Fruit fly (Drosophila melanogaster): ENCODE measurements around the gene noi.
A peak's percentile ranks its signal among the peaks of the same experiment; 100 is the strongest.

noi gene

dm6 chr3R:5622985-5623630, 31.8 kb upstream of the noi start:
- TF ChIP-seq YL-1 (GFP tag; optimal IDR thresholded peaks at IDR 0.05) (peak; percentile 77), CG10321 (GFP tag; IDR thresholded peaks at IDR 0.05) (no peak), ranshi (GFP tag; IDR thresholded peaks at IDR 0.05) (no peak), eve (GFP tag; optimal IDR thresholded peaks at IDR 0.05) (no peak), da (GFP tag; optimal IDR thresholded peaks at IDR 0.05) (no peak), Med (GFP tag) (peak; percentile 96), tna (GFP tag; IDR thresholded peaks at IDR 0.05; ENCODE audit: partially characterized antibody) (no peak), Eip74EF (GFP tag; optimal IDR thresholded peaks at IDR 0.05) (peak in 1 of 2 experiments; percentile 34), vnd (GFP tag; IDR thresholded peaks at IDR 0.05; ENCODE audit: partially characterized antibody) (no peak), CHES-1-like (GFP tag; optimal IDR thresholded peaks at IDR 0.05) (peak; percentile 74), HLHmδ (GFP tag; optimal IDR thresholded peaks at IDR 0.05) (peak; percentile 85), pzg (GFP tag; optimal IDR thresholded peaks at IDR 0.05) (peak; percentile 30), dmrt99B (tag; optimal IDR thresholded peaks at IDR 0.05) (peak; percentile 73), gcm (GFP tag; optimal IDR thresholded peaks at IDR 0.05) (peak; percentile 79), grau (tag; optimal IDR thresholded peaks at IDR 0.05) (peak; percentile 49), crp (GFP tag; optimal IDR thresholded peaks at IDR 0.05) (peak; percentile 64 to 88), Mrtf (GFP tag; IDR thresholded peaks at IDR 0.05) (no peak), row (GFP tag; IDR thresholded peaks at IDR 0.05) (no peak), CG5180 (GFP tag; optimal IDR thresholded peaks at IDR 0.05) (peak; percentile 60), pita (GFP tag; optimal IDR thresholded peaks at IDR 0.05) (no peak), amos (GFP tag; IDR thresholded peaks at IDR 0.05; ENCODE audit: partially characterized antibody) (no peak), CG30020 (tag; optimal IDR thresholded peaks at IDR 0.05) (peak; percentile 69), nom (GFP tag; optimal IDR thresholded peaks at IDR 0.05) (peak; percentile 68), ttk (GFP tag; IDR thresholded peaks at IDR 0.05) (no peak), NfI (GFP tag; optimal IDR thresholded peaks at IDR 0.05) (peak; percentile 59), tin (GFP tag; optimal IDR thresholded peaks at IDR 0.05) (peak; percentile 56), dpn (GFP tag; optimal IDR thresholded peaks at IDR 0.05) (peak; percentile 47 to 72), toy (GFP tag; IDR thresholded peaks at IDR 0.05) (no peak), insv (GFP tag; optimal IDR thresholded peaks at IDR 0.05) (peak in 1 of 2 experiments; percentile 82), Dfd (GFP tag; optimal IDR thresholded peaks at IDR 0.05) (no peak), CG13775 (GFP tag; optimal IDR thresholded peaks at IDR 0.05) (peak; percentile 52), Sry-β (GFP tag; optimal IDR thresholded peaks at IDR 0.05) (peak; percentile 65), Oaz (GFP tag; IDR thresholded peaks at IDR 0.05) (no peak), tx (GFP tag; optimal IDR thresholded peaks at IDR 0.05) (no peak), CG18764 (GFP tag; optimal IDR thresholded peaks at IDR 0.05) (peak; percentile 70), bowl (GFP tag; IDR thresholded peaks at IDR 0.05) (no peak), Hsf (GFP tag; optimal IDR thresholded peaks at IDR 0.05) (peak; percentile 73), CG7963 (GFP tag; IDR thresholded peaks at IDR 0.05; ENCODE audit: partially characterized antibody) (no peak), tio (GFP tag; optimal IDR thresholded peaks at IDR 0.05) (peak; percentile 26), CG9609 (GFP tag; optimal IDR thresholded peaks at IDR 0.05) (peak; percentile 29), ftz-f1 (GFP tag; optimal IDR thresholded peaks at IDR 0.05) (no peak), Chrac-16 (GFP tag; optimal IDR thresholded peaks at IDR 0.05) (peak; percentile 38), CG9797 (GFP tag; optimal IDR thresholded peaks at IDR 0.05) (peak; percentile 1), CG1602 (GFP tag; optimal IDR thresholded peaks at IDR 0.05) (peak; percentile 54), CG5953 (GFP tag; IDR thresholded peaks at IDR 0.05) (no peak), trem (tag; optimal IDR thresholded peaks at IDR 0.05) (peak; percentile 71), ato (GFP tag; IDR thresholded peaks at IDR 0.05; ENCODE audit: partially characterized antibody) (no peak), Doc2 (GFP tag; IDR thresholded peaks at IDR 0.05) (no peak), CG10462 (GFP tag; optimal IDR thresholded peaks at IDR 0.05) (peak; percentile 64)

All from whole organism, embryonic.